Fruit fly (Drosophila melanogaster) whole organism, adult: ENCODE data around the gene CG32074.
"Not testable (repeated sequence)": the region's sequence is repeated elsewhere in the genome, so short reads cannot be mapped to it uniquely, and the experiment has no call there.

Source experiments
- CG11617 ChIP-seq: fragments of 200-800 bp; sonication (Bioruptor generic); optimal IDR thresholded peaks from 2 replicates; lab custom pipeline; 2017; ENCODE audit warnings: mild to moderate bottlenecking, missing biosample characterization, missing genetic modification reagents, missing genetic modification characterization
- CG12768 ChIP-seq: fragments of 200-800 bp; sonication (Bioruptor generic); optimal IDR thresholded peaks from 2 replicates; lab custom pipeline; 2017; ENCODE audit warnings: missing biosample characterization, missing genetic modification characterization, mild to moderate bottlenecking, moderate library complexity, missing genetic modification reagents
- CG14711 ChIP-seq: fragments of 200-800 bp; sonication (Bioruptor generic); optimal IDR thresholded peaks from 2 replicates; lab custom pipeline; 2018; ENCODE audit warnings: missing biosample characterization, mild to moderate bottlenecking, missing genetic modification characterization, moderate library complexity
- CG1620 ChIP-seq: fragments of 200-800 bp; sonication (Bioruptor generic); optimal IDR thresholded peaks from 2 replicates; lab custom pipeline; 2016; ENCODE audit warnings: missing biosample characterization, missing genetic modification characterization
- CG33017 ChIP-seq: fragments of 200-800 bp; sonication (Bioruptor generic); optimal IDR thresholded peaks from 2 replicates; lab custom pipeline; 2018; ENCODE audit warnings: missing biosample characterization, mild to moderate bottlenecking, missing genetic modification characterization, moderate library complexity
- CG5204 ChIP-seq: fragments of 200-800 bp; sonication (Bioruptor generic); optimal IDR thresholded peaks from 2 replicates; lab custom pipeline; 2016; ENCODE audit warnings: missing biosample characterization, missing genetic modification characterization
- CG7045 ChIP-seq: fragments of 200-800 bp; sonication (Bioruptor generic); optimal IDR thresholded peaks from 2 replicates; lab custom pipeline; 2017; ENCODE audit warnings: missing biosample characterization, mild to moderate bottlenecking, missing genetic modification characterization
- CG7101 ChIP-seq: fragments of 200-800 bp; sonication (Bioruptor generic); optimal IDR thresholded peaks from 2 replicates; lab custom pipeline; 2018; ENCODE audit warnings: missing biosample characterization, mild to moderate bottlenecking, missing genetic modification characterization, moderate library complexity
- Clk ChIP-seq: fragments of 200-800 bp; sonication (Bioruptor generic); optimal IDR thresholded peaks from 2 replicates; lab custom pipeline; 2017; ENCODE audit warnings: missing biosample characterization, missing genetic modification characterization
- Crg-1 ChIP-seq: fragments of 200-800 bp; sonication (Bioruptor generic); optimal IDR thresholded peaks from 2 replicates; lab custom pipeline; 2016; ENCODE audit warnings: missing biosample characterization, missing genetic modification characterization
- Hr96 ChIP-seq: fragments of 200-800 bp; sonication (Bioruptor generic); optimal IDR thresholded peaks from 2 replicates; lab custom pipeline; 2016; ENCODE audit warnings: missing biosample characterization, missing genetic modification characterization
- Mnt ChIP-seq: fragments of 200-800 bp; sonication (Bioruptor generic); optimal IDR thresholded peaks from 2 replicates; lab custom pipeline; 2016; ENCODE audit warnings: missing biosample characterization, mild to moderate bottlenecking, missing genetic modification characterization
- bab1 ChIP-seq: fragments of 200-800 bp; sonication (Bioruptor generic); optimal IDR thresholded peaks from 3 replicates; lab custom pipeline; 2019; ENCODE audit warnings: missing biosample characterization, mild to moderate bottlenecking, missing genetic modification characterization, moderate library complexity
- cic ChIP-seq: fragments of 200-800 bp; sonication (Bioruptor generic); optimal IDR thresholded peaks from 2 replicates; lab custom pipeline; 2017; ENCODE audit warnings: missing biosample characterization, mild to moderate bottlenecking, missing genetic modification characterization, moderate library complexity
- cnc ChIP-seq, 2 experiments: fragments of >200 bp; optimal IDR thresholded peaks; 2 replicates each; lab custom pipeline; 2017
- kay ChIP-seq: fragments of 200-800 bp; sonication (Bioruptor generic); peaks from one replicate; lab custom pipeline; 2016; ENCODE audit warnings: missing biosample characterization, missing genetic modification characterization, borderline replicate concordance
- ovo ChIP-seq: fragments of 200-800 bp; sonication (Bioruptor generic); optimal IDR thresholded peaks from 2 replicates; lab custom pipeline; 2016; ENCODE audit warnings: missing biosample characterization, missing genetic modification characterization
- pad ChIP-seq: fragments of 200-800 bp; sonication (Bioruptor generic); optimal IDR thresholded peaks from 3 replicates; lab custom pipeline; 2017; ENCODE audit warnings: missing biosample characterization, missing genetic modification characterization, mild to moderate bottlenecking, moderate library complexity, missing genetic modification reagents
- tj ChIP-seq: fragments of 200-800 bp; sonication (Bioruptor generic); optimal IDR thresholded peaks from 3 replicates; lab custom pipeline; 2017; ENCODE audit warnings: missing biosample characterization, mild to moderate bottlenecking, missing genetic modification characterization, moderate library complexity
- toe ChIP-seq: fragments of 200-800 bp; sonication (Bioruptor generic); optimal IDR thresholded peaks from 2 replicates; lab custom pipeline; 2016; ENCODE audit warnings: missing biosample characterization, missing genetic modification characterization

Gene CG32074

dm6 chr3L:11134886-11135285 is 2.8 kb upstream of the CG32074 start, which contains the start of gene CG14143:
TSS of gene CG14143 (plus strand) at chr3L:11134987.
- TF ChIP-seq CG14711; Hr96; CG12768 (GFP tag; lab: Kevin White, UChicago): not testable (repeated sequence)

DNA sequence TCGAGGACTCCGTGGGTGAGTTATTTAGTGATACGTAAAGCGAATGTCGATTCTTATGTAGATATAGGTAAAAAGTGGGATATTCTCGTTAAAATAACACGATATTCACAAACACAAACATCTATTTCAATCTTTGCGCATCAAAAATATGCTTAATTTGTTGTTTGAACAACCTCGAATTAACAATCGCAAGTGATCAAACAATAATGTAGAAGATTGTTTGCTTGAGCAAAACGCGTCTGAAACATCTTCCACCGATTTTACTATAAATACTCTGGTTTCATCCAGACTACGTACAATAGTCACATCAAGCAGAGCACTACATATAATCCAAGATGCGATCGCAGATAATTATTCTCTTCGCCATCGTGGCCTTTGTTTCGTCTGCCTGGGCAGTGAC is 1.6 kb downstream of the CG32074 start, which contains the start of gene nol:
TSS of gene nol (plus strand) at position 301 of the 400 bp plus-strand sequence.
- no peak for TF ChIP-seq CG1620 (GFP tag; lab: Kevin White, UChicago)
- no peak for TF ChIP-seq kay (GFP tag; lab: Kevin White, UChicago)
- TF ChIP-seq CG12768 (GFP tag; lab: Kevin White, UChicago), result no peak
- no peak for TF ChIP-seq toe (GFP tag; lab: Kevin White, UChicago)
- no peak for TF ChIP-seq CG14711
- TF ChIP-seq CG7045 (GFP tag; lab: Kevin White, UChicago), result no peak
- no peak for TF ChIP-seq cic
- no peak for TF ChIP-seq CG5204 (GFP tag; lab: Kevin White, UChicago)
- no peak for TF ChIP-seq Mnt (GFP tag; lab: Kevin White, UChicago)
- TF ChIP-seq ovo, result no peak

- TF ChIP-seq Mnt (GFP tag; lab: Kevin White, UChicago), result peak; percentile 3
- TF ChIP-seq Crg-1, result no peak
- TF ChIP-seq CG14711, result peak; percentile 33
- TF ChIP-seq bab1 (GFP tag; lab: Kevin White, UChicago), result peak; percentile 58
- no peak for TF ChIP-seq CG7101
- no peak for TF ChIP-seq CG5204 (GFP tag; lab: Kevin White, UChicago)
These were observed 6.2 kb downstream of the CG32074 start for dm6 chr3L:11125636-11126532.

DNA sequence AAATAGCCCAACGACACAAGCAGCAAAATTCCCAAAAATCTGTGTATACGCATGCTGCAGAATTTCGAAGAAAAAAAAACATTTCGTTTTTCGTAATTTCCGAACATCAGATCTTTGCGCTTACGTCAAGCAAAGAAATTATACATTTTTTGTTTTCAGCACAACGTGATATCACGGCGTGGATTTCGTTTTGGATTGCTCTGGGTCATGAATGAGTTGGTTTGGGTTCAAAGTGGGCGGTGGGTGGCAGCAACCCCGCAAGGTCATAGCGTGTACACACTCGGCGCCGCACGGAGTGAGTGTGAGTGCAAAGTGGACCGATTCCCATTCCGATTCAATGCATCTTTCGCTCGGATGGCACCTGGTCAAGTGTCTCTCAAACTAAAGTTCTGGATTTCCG is 7.3 kb downstream of the CG32074 start:
- no peak for TF ChIP-seq Hr96
- no peak for TF ChIP-seq CG33017 (tag; lab: Kevin White, UChicago)
- no peak for TF ChIP-seq kay (GFP tag; lab: Kevin White, UChicago)
- TF ChIP-seq Crg-1, result no peak
- TF ChIP-seq Mnt (GFP tag; lab: Kevin White, UChicago), result no peak
- TF ChIP-seq CG14711, result no peak
- no peak for TF ChIP-seq CG11617
- TF ChIP-seq cnc (optimal IDR thresholded peaks at IDR 0.05; lab: Kevin White, UChicago), result no peak
- TF ChIP-seq tj (GFP tag; lab: Kevin White, UChicago), result no peak
- TF ChIP-seq cic, result no peak
- no peak for TF ChIP-seq CG7101
- TF ChIP-seq toe (GFP tag; lab: Kevin White, UChicago), result no peak
- no peak for TF ChIP-seq CG12768 (GFP tag; lab: Kevin White, UChicago)

DNA sequence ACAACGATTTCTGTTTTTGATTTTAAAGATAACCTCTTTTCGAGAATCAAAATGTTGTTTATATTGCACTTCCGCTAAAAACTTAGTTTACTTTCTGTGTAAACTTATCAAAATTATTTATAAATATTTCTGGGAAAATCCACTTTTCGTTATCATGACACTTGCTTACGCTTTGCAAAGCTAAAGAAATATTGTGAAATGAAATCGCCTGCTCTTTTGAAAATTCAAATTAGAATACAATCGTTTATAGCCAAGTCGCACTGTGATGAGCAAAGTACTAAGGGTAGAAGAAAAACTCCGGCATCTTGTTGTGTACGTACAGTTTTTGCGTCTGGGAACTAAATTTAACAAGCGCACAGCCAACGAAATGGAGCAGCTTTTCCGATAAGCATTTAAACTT is 7.7 kb downstream of the CG32074 start:
- TF ChIP-seq CG1620 (GFP tag; lab: Kevin White, UChicago) (no peak), Mnt (GFP tag; lab: Kevin White, UChicago) (no peak), kay (GFP tag; lab: Kevin White, UChicago) (no peak), Hr96 (no peak), CG5204 (GFP tag; lab: Kevin White, UChicago) (no peak)

dm6 chr3L:11123598-11124284 is 8.4 kb downstream of the CG32074 start:
- TF ChIP-seq pad, result peak; percentile 67
- TF ChIP-seq bab1 (GFP tag; lab: Kevin White, UChicago), result no peak
- no peak for TF ChIP-seq cic
- TF ChIP-seq Hr96, result no peak
- TF ChIP-seq Clk (GFP tag; lab: Kevin White, UChicago), result no peak
- TF ChIP-seq CG12768 (GFP tag; lab: Kevin White, UChicago), result no peak
- TF ChIP-seq tj (GFP tag; lab: Kevin White, UChicago), result no peak
- TF ChIP-seq cnc (optimal IDR thresholded peaks at IDR 0.05; lab: Kevin White, UChicago), result no peak
- no peak for TF ChIP-seq CG7045 (GFP tag; lab: Kevin White, UChicago)
- TF ChIP-seq ovo, result peak; percentile 24

dm6 chr3L:11123088-11123487 is 9.0 kb downstream of the CG32074 start, which contains the start of the genes Ufd1 and NaPi-III:
TSS of gene Ufd1 (minus strand) at chr3L:11123216.
TSS of gene NaPi-III (plus strand) at chr3L:11123348.
- no peak for TF ChIP-seq pad
- no peak for TF ChIP-seq CG14711
- TF ChIP-seq CG7101, result peak; percentile 45
- no peak for TF ChIP-seq kay (GFP tag; lab: Kevin White, UChicago)
- no peak for TF ChIP-seq toe (GFP tag; lab: Kevin White, UChicago)
- TF ChIP-seq Mnt (GFP tag; lab: Kevin White, UChicago), result peak; percentile 73
- TF ChIP-seq bab1 (GFP tag; lab: Kevin White, UChicago), result peak; percentile 71
- TF ChIP-seq CG5204 (GFP tag; lab: Kevin White, UChicago), result no peak
- TF ChIP-seq CG1620 (GFP tag; lab: Kevin White, UChicago), result peak; percentile 51
- peak; percentile 73 for TF ChIP-seq cic
- TF ChIP-seq cnc (optimal IDR thresholded peaks at IDR 0.05; lab: Kevin White, UChicago), result peak in 1 of 2 experiments; percentile 21
- no peak for TF ChIP-seq CG7045 (GFP tag; lab: Kevin White, UChicago)
- TF ChIP-seq Crg-1, result no peak
- TF ChIP-seq tj (GFP tag; lab: Kevin White, UChicago), result peak; percentile 26
- TF ChIP-seq CG11617, result peak; percentile 47
- TF ChIP-seq CG33017 (tag; lab: Kevin White, UChicago), result no peak
- peak; percentile 24 for TF ChIP-seq Hr96
- no peak for TF ChIP-seq ovo
- TF ChIP-seq Clk (GFP tag; lab: Kevin White, UChicago), result no peak
- no peak for TF ChIP-seq CG12768 (GFP tag; lab: Kevin White, UChicago)
